Worm (Caenorhabditis elegans) whole organism, L3 larva: ENCODE data around the gene pssy-1.

Experiments
- ZK546.5 ChIP-seq: sonication (generic microtip); optimal IDR thresholded peaks from 2 replicates; lab custom pipeline; 2017; ENCODE audit warnings: missing biosample characterization, missing genetic modification characterization
- fkh-2 ChIP-seq: fragments of 150-350 bp; optimal IDR thresholded peaks from 2 replicates; lab custom pipeline; 2014; ENCODE audit warnings: missing biosample characterization, missing genetic modification reagents, missing genetic modification characterization
- fos-1 ChIP-seq: fragments of 150-350 bp; optimal IDR thresholded peaks from 2 replicates; lab custom pipeline; 2014; ENCODE audit warnings: missing biosample characterization, missing genetic modification characterization
- nhr-11 ChIP-seq: fragments of 150-350 bp; optimal IDR thresholded peaks from 2 replicates; lab custom pipeline; 2014; ENCODE audit warnings: missing biosample characterization, missing genetic modification characterization
- nhr-237 ChIP-seq: fragments of 150-350 bp; optimal IDR thresholded peaks from 2 replicates; lab custom pipeline; 2014; ENCODE audit warnings: missing biosample characterization, missing genetic modification characterization
- nhr-28 ChIP-seq: fragments of 150-350 bp; optimal IDR thresholded peaks from 2 replicates; lab custom pipeline; 2014; ENCODE audit warnings: missing biosample characterization, missing genetic modification characterization
- nhr-77 ChIP-seq: fragments of 150-350 bp; optimal IDR thresholded peaks from 2 replicates; lab custom pipeline; 2014; ENCODE audit warnings: missing biosample characterization, missing genetic modification characterization
- snpc-4 ChIP-seq: fragments of 150-350 bp; optimal IDR thresholded peaks from 2 replicates; lab custom pipeline; 2014; ENCODE audit warnings: missing biosample characterization, missing genetic modification characterization
- ztf-11 ChIP-seq: fragments of 150-350 bp; optimal IDR thresholded peaks from 2 replicates; lab custom pipeline; 2014; ENCODE audit warnings: missing biosample characterization, missing genetic modification characterization

DNA sequence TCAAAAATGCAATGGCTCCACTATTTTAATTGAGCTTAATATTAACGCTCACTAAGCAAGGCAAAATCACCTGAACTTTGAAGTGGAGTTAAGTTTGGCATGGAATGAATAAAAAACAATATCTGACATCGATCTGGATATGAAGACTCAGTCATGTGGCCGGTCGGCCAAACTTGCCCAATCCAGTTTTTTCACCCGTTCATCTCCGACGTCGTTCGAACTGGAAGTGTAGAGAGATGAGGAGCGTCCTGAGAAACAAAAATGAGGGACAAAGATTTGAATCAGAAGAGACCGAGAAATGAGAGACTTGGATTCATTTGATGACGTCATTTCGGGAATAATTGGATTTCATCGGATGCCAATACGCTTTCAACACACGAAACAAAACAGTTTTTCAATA, 27.3 kb upstream of the pssy-1 start:
- TF ChIP-seq snpc-4 = no peak
- no peak for TF ChIP-seq ztf-11 (tag; lab: Kevin White, UChicago)
- no peak for TF ChIP-seq nhr-77 (tag; lab: Kevin White, UChicago)
- TF ChIP-seq nhr-28 (tag; lab: Kevin White, UChicago) = no peak
- no peak for TF ChIP-seq fkh-2 (tag; lab: Kevin White, UChicago)
- no peak for TF ChIP-seq nhr-237 (tag; lab: Kevin White, UChicago)
- no peak for TF ChIP-seq fos-1 (tag; lab: Kevin White, UChicago)
- no peak for TF ChIP-seq nhr-11 (tag; lab: Kevin White, UChicago)
- no peak for TF ChIP-seq ZK546.5
